Worm (Caenorhabditis elegans) whole organism, early embryonic: ENCODE measurements around the gene col-166.
A peak's percentile ranks its signal among the peaks of the same experiment; 100 is the strongest.

Source experiments
- B0310.2 ChIP-seq: sonication (generic microtip); optimal IDR thresholded peaks from 2 replicates; lab custom pipeline; 2016; ENCODE audit warnings: mild to moderate bottlenecking, missing genetic modification characterization, missing compliant biosample characterization
- F13C5.2 ChIP-seq: sonication (generic microtip); optimal IDR thresholded peaks from 2 replicates; lab custom pipeline; 2017; ENCODE audit warnings: mild to moderate bottlenecking, missing genetic modification characterization, inconsistent platforms, missing compliant biosample characterization
- aly-1 ChIP-seq: sonication (generic microtip); optimal IDR thresholded peaks from 2 replicates; lab custom pipeline; 2016; ENCODE audit warnings: missing genetic modification characterization, missing compliant biosample characterization
- ama-1 ChIP-seq: fragments of 150-350 bp; optimal IDR thresholded peaks from 2 replicates; lab custom pipeline; 2014
- ceh-13 ChIP-seq: fragments of 200-800 bp; sonication (Bioruptor generic); optimal IDR thresholded peaks from 2 replicates; lab custom pipeline; 2018; ENCODE audit warnings: mild to moderate bottlenecking, missing genetic modification characterization, missing compliant biosample characterization
- ceh-36 ChIP-seq: sonication (generic microtip); optimal IDR thresholded peaks from 2 replicates; lab custom pipeline; 2016; ENCODE audit warnings: missing genetic modification characterization, inconsistent platforms, missing compliant biosample characterization
- ets-7 ChIP-seq: sonication (generic microtip); optimal IDR thresholded peaks from 2 replicates; lab custom pipeline; 2016; ENCODE audit warnings: missing genotype, missing genetic modification characterization, missing compliant biosample characterization
- flt-1 ChIP-seq: fragments of 200-800 bp; sonication (Bioruptor generic); IDR thresholded peaks from 2 replicates; pipeline ENCODE4 v1.3.6; 2022; ENCODE audit warnings: missing genetic modification characterization, missing compliant biosample characterization
- hmbx-1 ChIP-seq: sonication (generic microtip); optimal IDR thresholded peaks from 2 replicates; lab custom pipeline; 2016; ENCODE audit warnings: mild to moderate bottlenecking, missing genetic modification characterization, missing compliant biosample characterization
- hmg-4 ChIP-seq: fragments of 200-800 bp; sonication (Bioruptor generic); optimal IDR thresholded peaks from 2 replicates; lab custom pipeline; 2018; ENCODE audit warnings: mild to moderate bottlenecking, missing genetic modification characterization, missing compliant biosample characterization
- hnd-1 ChIP-seq: sonication (generic microtip); optimal IDR thresholded peaks from 2 replicates; lab custom pipeline; 2016; ENCODE audit warnings: missing genetic modification characterization, missing compliant biosample characterization
- pes-1 ChIP-seq: fragments of 200-800 bp; sonication (Bioruptor generic); IDR thresholded peaks from 2 replicates; pipeline ENCODE4 v1.3.6; 2022; ENCODE audit warnings: missing genetic modification reagents, missing genetic modification characterization, missing compliant biosample characterization
- scrt-1 ChIP-seq: fragments of 200-800 bp; sonication (Bioruptor generic); IDR thresholded peaks from 2 replicates; pipeline ENCODE4 v1.3.6; 2022; ENCODE audit warnings: missing genetic modification characterization, missing compliant biosample characterization
- sea-1 ChIP-seq: fragments of 200-800 bp; sonication (Bioruptor generic); conservative IDR thresholded peaks from 2 replicates; pipeline ENCODE4 v1.3.6; 2022; ENCODE audit warnings: missing genetic modification characterization, missing compliant biosample characterization
- tbx-11 ChIP-seq: fragments of 200-800 bp; sonication (Bioruptor generic); IDR thresholded peaks from 2 replicates; pipeline ENCODE4 v1.3.6; 2022; ENCODE audit warnings: missing genetic modification characterization, missing compliant biosample characterization
- tbx-37 ChIP-seq: fragments of 200-800 bp; sonication (Bioruptor generic); conservative IDR thresholded peaks from 2 replicates; pipeline ENCODE4 v1.3.6; 2022; ENCODE audit warnings: missing genetic modification reagents, missing genetic modification characterization, missing compliant biosample characterization
- tra-4 ChIP-seq: sonication (generic microtip); optimal IDR thresholded peaks from 2 replicates; lab custom pipeline; 2017; ENCODE audit warnings: missing genetic modification characterization, missing compliant biosample characterization

Gene col-166

ce11 chrX:6279625-6280024, at the start of gene col-166:
TSS of gene col-166 (plus strand) at chrX:6280016.
- no peak for TF ChIP-seq hnd-1 (tag; lab: Kevin White, UChicago)
- TF ChIP-seq ets-7 (tag; lab: Kevin White, UChicago), result no peak
- no peak for TF ChIP-seq hmg-4 (GFP tag; lab: Kevin White, UChicago)
- no peak for TF ChIP-seq pes-1
- no peak for TF ChIP-seq F13C5.2 (tag; lab: Kevin White, UChicago)
- no peak for TF ChIP-seq sea-1 (GFP tag; lab: Robert Waterston, UW)
- no peak for TF ChIP-seq ceh-13
- no peak for TF ChIP-seq ama-1 (lab: Kevin White, UChicago)
- no peak for TF ChIP-seq B0310.2 (tag; lab: Kevin White, UChicago)
- no peak for TF ChIP-seq scrt-1 (GFP tag; lab: Robert Waterston, UW)
- no peak for TF ChIP-seq hmbx-1 (tag; lab: Kevin White, UChicago)
- no peak for TF ChIP-seq tbx-37 (GFP tag; lab: Robert Waterston, UW)
- no peak for TF ChIP-seq tbx-11 (GFP tag; lab: Robert Waterston, UW)
- no peak for TF ChIP-seq tra-4 (tag; lab: Kevin White, UChicago)

ce11 chrX:6230669-6231068, 49.1 kb upstream of the col-166 start, which contains the start of gene lite-1:
TSS of gene lite-1 (minus strand) at chrX:6230769.
- TF ChIP-seq pes-1 (no peak), ceh-36 (tag; lab: Kevin White, UChicago) (no peak), sea-1 (GFP tag; lab: Robert Waterston, UW) (no peak), hmbx-1 (tag; lab: Kevin White, UChicago) (no peak), hnd-1 (tag; lab: Kevin White, UChicago) (no peak), scrt-1 (GFP tag; lab: Robert Waterston, UW) (no peak), flt-1 (GFP tag; lab: Robert Waterston, UW) (no peak), ama-1 (lab: Kevin White, UChicago) (no peak), aly-1 (tag; lab: Kevin White, UChicago) (no peak), ets-7 (tag; lab: Kevin White, UChicago) (no peak), ceh-13 (no peak)

- TF ChIP-seq hmbx-1 (tag; lab: Kevin White, UChicago), result no peak
- TF ChIP-seq ets-7 (tag; lab: Kevin White, UChicago), result no peak
- no peak for TF ChIP-seq hnd-1 (tag; lab: Kevin White, UChicago)
- TF ChIP-seq tbx-11 (GFP tag; lab: Robert Waterston, UW), result no peak
- no peak for TF ChIP-seq hmg-4 (GFP tag; lab: Kevin White, UChicago)
Measured at ce11 chrX:6232998-6233626, 46.7 kb upstream of the col-166 start, which contains the start of gene C14F11.4. TSS of gene C14F11.4 (minus strand) at chrX:6233048.

- TF ChIP-seq ets-7 (tag; lab: Kevin White, UChicago) (no peak), hmg-4 (GFP tag; lab: Kevin White, UChicago) (no peak), tbx-37 (GFP tag; lab: Robert Waterston, UW) (no peak), ceh-13 (no peak), flt-1 (GFP tag; lab: Robert Waterston, UW) (no peak), ceh-36 (tag; lab: Kevin White, UChicago) (no peak), aly-1 (tag; lab: Kevin White, UChicago) (no peak), scrt-1 (GFP tag; lab: Robert Waterston, UW) (no peak), ama-1 (lab: Kevin White, UChicago) (no peak), F13C5.2 (tag; lab: Kevin White, UChicago) (no peak), hmbx-1 (tag; lab: Kevin White, UChicago) (no peak), pes-1 (no peak)
Measured at ce11 chrX:6235443-6235842, 44.4 kb upstream of the col-166 start, which contains the start of gene hsp-43. TSS of gene hsp-43 (minus strand) at chrX:6235543.

- TF ChIP-seq B0310.2 (tag; lab: Kevin White, UChicago) (no peak), flt-1 (GFP tag; lab: Robert Waterston, UW) (no peak), ceh-13 (no peak), aly-1 (tag; lab: Kevin White, UChicago) (no peak), ama-1 (lab: Kevin White, UChicago) (no peak), F13C5.2 (tag; lab: Kevin White, UChicago) (no peak), pes-1 (no peak), hnd-1 (tag; lab: Kevin White, UChicago) (no peak), tbx-11 (GFP tag; lab: Robert Waterston, UW) (no peak), scrt-1 (GFP tag; lab: Robert Waterston, UW) (no peak), sea-1 (GFP tag; lab: Robert Waterston, UW) (no peak), ets-7 (tag; lab: Kevin White, UChicago) (no peak), hmg-4 (GFP tag; lab: Kevin White, UChicago) (no peak), tra-4 (tag; lab: Kevin White, UChicago) (no peak)
Measured at ce11 chrX:6238973-6239372, 40.8 kb upstream of the col-166 start, which contains the start of gene rml-3. TSS of gene rml-3 (minus strand) at chrX:6239065.

- TF ChIP-seq hmg-4 (GFP tag; lab: Kevin White, UChicago), result peak; percentile 20
- no peak for TF ChIP-seq ceh-13
- TF ChIP-seq tbx-37 (GFP tag; lab: Robert Waterston, UW), result no peak
Measured at ce11 chrX:6239927-6240639, 39.7 kb upstream of the col-166 start.

ce11 chrX:6240640-6241033, 39.2 kb upstream of the col-166 start, which contains the start of gene got-2.2:
TSS of gene got-2.2 (plus strand) at chrX:6240983.
- TF ChIP-seq tbx-37 (GFP tag; lab: Robert Waterston, UW) (no peak), scrt-1 (GFP tag; lab: Robert Waterston, UW) (no peak), sea-1 (GFP tag; lab: Robert Waterston, UW) (no peak), tra-4 (tag; lab: Kevin White, UChicago) (no peak), tbx-11 (GFP tag; lab: Robert Waterston, UW) (no peak), F13C5.2 (tag; lab: Kevin White, UChicago) (no peak), pes-1 (no peak), hnd-1 (tag; lab: Kevin White, UChicago) (no peak), hmg-4 (GFP tag; lab: Kevin White, UChicago) (no peak), B0310.2 (tag; lab: Kevin White, UChicago) (no peak), ets-7 (tag; lab: Kevin White, UChicago) (no peak), ama-1 (lab: Kevin White, UChicago) (no peak), aly-1 (tag; lab: Kevin White, UChicago) (no peak), flt-1 (GFP tag; lab: Robert Waterston, UW) (no peak), ceh-36 (tag; lab: Kevin White, UChicago) (no peak), hmbx-1 (tag; lab: Kevin White, UChicago) (no peak), ceh-13 (no peak)
